Worm (Caenorhabditis elegans) whole organism, young adult: Measurements from ENCODE around the gene Y60A3A.19.

Source experiments
- B0019.2 ChIP-seq: fragments of 200-800 bp; sonication (Bioruptor generic); conservative IDR thresholded peaks from 2 replicates; pipeline ENCODE4 v1.3.6; 2022; ENCODE audit warnings: missing genetic modification reagents, missing genetic modification characterization, missing compliant biosample characterization
- B0035.1 ChIP-seq: sonication (generic microtip); optimal IDR thresholded peaks from 2 replicates; lab custom pipeline; 2016; ENCODE audit warnings: missing genetic modification characterization, mild to moderate bottlenecking, missing compliant biosample characterization, missing genotype, missing genetic modification reagents
- C06A6.2 ChIP-seq: fragments of 200-800 bp; sonication (Bioruptor generic); conservative IDR thresholded peaks from 2 replicates; pipeline ENCODE4 v1.3.6; 2022; ENCODE audit warnings: missing genetic modification characterization, missing compliant biosample characterization
- C17E4.6 ChIP-seq: fragments of 200-800 bp; sonication (Bioruptor generic); IDR thresholded peaks from 2 replicates; pipeline ENCODE4 v1.3.6; 2022; ENCODE audit warnings: missing genetic modification reagents, missing genetic modification characterization, missing compliant biosample characterization
- F23B12.7 ChIP-seq: sonication (generic microtip); optimal IDR thresholded peaks from 2 replicates; lab custom pipeline; 2017; ENCODE audit warnings: missing genetic modification characterization, mild to moderate bottlenecking, missing compliant biosample characterization, antibody characterized with exemption, moderate library complexity; ENCODE audit not compliant: insufficient read depth
- F49E8.2 ChIP-seq: sonication (generic microtip); optimal IDR thresholded peaks from 3 replicates; lab custom pipeline; 2017; ENCODE audit warnings: missing genetic modification characterization, mild to moderate bottlenecking, missing compliant biosample characterization, antibody characterized with exemption, moderate library complexity; ENCODE audit not compliant: insufficient read depth
- F57A8.1 ChIP-seq: fragments of 200-800 bp; sonication (Bioruptor generic); optimal IDR thresholded peaks from 2 replicates; lab custom pipeline; 2018; ENCODE audit warnings: mild to moderate bottlenecking, missing genetic modification characterization, moderate library complexity, missing compliant biosample characterization
- F57C9.4 ChIP-seq: sonication (generic microtip); optimal IDR thresholded peaks from 2 replicates; lab custom pipeline; 2017; ENCODE audit warnings: mild to moderate bottlenecking, missing genetic modification characterization, missing compliant biosample characterization
- K11D2.4 ChIP-seq: fragments of 200-800 bp; sonication (Bioruptor generic); IDR thresholded peaks from 2 replicates; pipeline ENCODE4 v1.3.6; 2022; ENCODE audit warnings: missing genetic modification reagents, missing genetic modification characterization, missing compliant biosample characterization
- T26A5.8 ChIP-seq: sonication (generic microtip); optimal IDR thresholded peaks from 2 replicates; lab custom pipeline; 2016; ENCODE audit warnings: missing genetic modification characterization, missing compliant biosample characterization
- Y53G8AR.9 ChIP-seq: fragments of 200-800 bp; sonication (Bioruptor generic); conservative IDR thresholded peaks from 2 replicates; pipeline ENCODE4 v1.3.6; 2022; ENCODE audit warnings: missing genetic modification reagents, missing genetic modification characterization, missing compliant biosample characterization
- ama-1 ChIP-seq, 3 experiments: fragments of 150-350 bp in 1 of 3; sonication (generic microtip) in 2 of 3; optimal IDR thresholded peaks; 2 replicates each; lab custom pipeline; 2014 to 2018; ENCODE audit warnings: missing biosample characterization in 2 of 3, missing genetic modification characterization in 2 of 3, missing genetic modification reagents in 2 of 3
- atf-7 ChIP-seq: sonication (generic microtip); optimal IDR thresholded peaks from 2 replicates; lab custom pipeline; 2017; ENCODE audit warnings: mild to moderate bottlenecking, missing genetic modification characterization, missing compliant biosample characterization
- attf-3 ChIP-seq: fragments of 200-800 bp; sonication (Bioruptor generic); conservative IDR thresholded peaks from 2 replicates; pipeline ENCODE4 v1.3.6; 2022; ENCODE audit warnings: missing genetic modification reagents, missing genetic modification characterization, missing compliant biosample characterization
- bed-1 ChIP-seq: fragments of 200-800 bp; sonication (Bioruptor generic); IDR thresholded peaks from 2 replicates; pipeline ENCODE4 v1.3.6; 2022; ENCODE audit warnings: missing genetic modification reagents, missing genetic modification characterization, missing compliant biosample characterization
- chd-7 ChIP-seq: sonication (generic microtip); optimal IDR thresholded peaks from 2 replicates; lab custom pipeline; 2016; ENCODE audit warnings: mild to moderate bottlenecking, missing genetic modification characterization, moderate library complexity, missing compliant biosample characterization
- die-1 ChIP-seq: sonication (generic microtip); optimal IDR thresholded peaks from 2 replicates; lab custom pipeline; 2016; ENCODE audit warnings: missing genotype, mild to moderate bottlenecking, missing genetic modification characterization, missing compliant biosample characterization
- dpff-1 ChIP-seq: sonication (generic microtip); optimal IDR thresholded peaks from 2 replicates; lab custom pipeline; 2017; ENCODE audit warnings: mild to moderate bottlenecking, missing genetic modification characterization, missing compliant biosample characterization
- efl-1 ChIP-seq: fragments of 150-350 bp; optimal IDR thresholded peaks from 2 replicates; lab custom pipeline; 2014; ENCODE audit warnings: missing biosample characterization, missing genetic modification reagents, missing genetic modification characterization
- egl-18 ChIP-seq: fragments of 200-800 bp; sonication (Bioruptor generic); IDR thresholded peaks from 2 replicates; pipeline ENCODE4 v1.3.6; 2022; ENCODE audit warnings: missing genetic modification reagents, missing genetic modification characterization, missing compliant biosample characterization
- ekl-4 ChIP-seq: fragments of 200-800 bp; sonication (Bioruptor generic); IDR thresholded peaks from 2 replicates; pipeline ENCODE4 v1.3.6; 2022; ENCODE audit warnings: missing genetic modification reagents, missing genetic modification characterization, missing compliant biosample characterization
- ets-4 ChIP-seq: fragments of 200-800 bp; sonication (Bioruptor generic); optimal IDR thresholded peaks from 2 replicates; lab custom pipeline; 2018; ENCODE audit warnings: mild to moderate bottlenecking, missing genetic modification characterization, missing compliant biosample characterization
- hsf-1 ChIP-seq: fragments of 200-800 bp; sonication (Bioruptor generic); IDR thresholded peaks from 2 replicates; pipeline ENCODE4 v1.3.6; 2022; ENCODE audit warnings: missing genetic modification reagents, missing genetic modification characterization, missing compliant biosample characterization
- lag-1 ChIP-seq: fragments of 200-800 bp; sonication (Bioruptor generic); IDR thresholded peaks from 2 replicates; pipeline ENCODE4 v1.3.6; 2022; ENCODE audit warnings: missing genetic modification reagents, missing genetic modification characterization, missing compliant biosample characterization
- let-526 ChIP-seq: fragments of 200-800 bp; sonication (Bioruptor generic); IDR thresholded peaks from 2 replicates; pipeline ENCODE4 v1.3.6; 2022; ENCODE audit warnings: missing genetic modification reagents, missing genetic modification characterization, missing compliant biosample characterization
- let-607 ChIP-seq, 2 experiments: fragments of 200-800 bp in 1 of 2; sonication (Bioruptor generic) in 1 of 2; sonication (generic microtip) in 1 of 2; optimal IDR thresholded peaks; 2 replicates each; lab custom pipeline; 2016 to 2018; ENCODE audit warnings: mild to moderate bottlenecking in 2 of 2, missing compliant biosample characterization in 2 of 2, missing genetic modification characterization in 2 of 2, moderate library complexity in 2 of 2, missing genotype in 1 of 2
- lsy-27 ChIP-seq: sonication (generic microtip); optimal IDR thresholded peaks from 2 replicates; lab custom pipeline; 2017; ENCODE audit warnings: missing genetic modification characterization, mild to moderate bottlenecking, missing compliant biosample characterization, antibody characterized with exemption, missing genotype, borderline replicate concordance; ENCODE audit not compliant: insufficient read depth
- mxl-1 ChIP-seq: sonication (generic microtip); optimal IDR thresholded peaks from 2 replicates; lab custom pipeline; 2016; ENCODE audit warnings: missing genetic modification characterization, missing compliant biosample characterization
- nfya-2 ChIP-seq: fragments of 200-800 bp; sonication (Bioruptor generic); IDR thresholded peaks from 2 replicates; pipeline ENCODE4 v1.3.6; 2022; ENCODE audit warnings: missing genetic modification reagents, missing genetic modification characterization, missing compliant biosample characterization
- nfyb-1 ChIP-seq: fragments of 200-800 bp; sonication (Bioruptor generic); IDR thresholded peaks from 2 replicates; pipeline ENCODE4 v1.3.6; 2022; ENCODE audit warnings: missing genetic modification reagents, missing genetic modification characterization, missing compliant biosample characterization
- nhr-120 ChIP-seq: fragments of 200-800 bp; sonication (Bioruptor generic); IDR thresholded peaks from 2 replicates; pipeline ENCODE4 v1.3.6; 2022; ENCODE audit warnings: missing genetic modification characterization, missing compliant biosample characterization
- nhr-179 ChIP-seq: sonication (generic microtip); optimal IDR thresholded peaks from 2 replicates; lab custom pipeline; 2016; ENCODE audit warnings: mild to moderate bottlenecking, missing genetic modification characterization, missing compliant biosample characterization
- nhr-90 ChIP-seq: sonication (generic microtip); optimal IDR thresholded peaks from 2 replicates; lab custom pipeline; 2016; ENCODE audit warnings: missing genotype, mild to moderate bottlenecking, missing genetic modification characterization, missing compliant biosample characterization
- repo-1 ChIP-seq: sonication (generic microtip); optimal IDR thresholded peaks from 2 replicates; lab custom pipeline; 2017; ENCODE audit warnings: mild to moderate bottlenecking, missing genetic modification characterization, missing compliant biosample characterization
- rpc-1 ChIP-seq, 2 experiments: fragments of 150-350 bp in 1 of 2; sonication (generic microtip) in 1 of 2; optimal IDR thresholded peaks; 2 replicates each; lab custom pipeline; 2014 to 2018; ENCODE audit warnings: missing biosample characterization in 1 of 2, missing genetic modification characterization in 1 of 2, missing genetic modification reagents in 1 of 2, missing genotype in 1 of 2
- snpc-1.1 ChIP-seq: sonication (generic microtip); optimal IDR thresholded peaks from 2 replicates; lab custom pipeline; 2017; ENCODE audit warnings: missing genetic modification characterization, mild to moderate bottlenecking, missing compliant biosample characterization, antibody characterized with exemption, moderate library complexity, missing genotype, missing genetic modification reagents; ENCODE audit not compliant: insufficient read depth
- ztf-22 ChIP-seq: fragments of 200-800 bp; sonication (Bioruptor generic); optimal IDR thresholded peaks from 2 replicates; lab custom pipeline; 2018; ENCODE audit warnings: mild to moderate bottlenecking, missing genetic modification characterization, moderate library complexity, missing compliant biosample characterization
- ztf-25 ChIP-seq: fragments of 200-800 bp; sonication (Bioruptor generic); IDR thresholded peaks from 2 replicates; pipeline ENCODE4 v1.3.6; 2022; ENCODE audit warnings: missing genetic modification reagents, missing genetic modification characterization, missing compliant biosample characterization
- ztf-26 ChIP-seq: sonication (generic microtip); optimal IDR thresholded peaks from 2 replicates; lab custom pipeline; 2017; ENCODE audit warnings: missing genetic modification characterization, missing compliant biosample characterization
- ztf-3 ChIP-seq: fragments of 200-800 bp; sonication (Bioruptor generic); optimal IDR thresholded peaks from 2 replicates; lab custom pipeline; 2018; ENCODE audit warnings: mild to moderate bottlenecking, missing genetic modification characterization, missing compliant biosample characterization

Gene Y60A3A.19

ce11 chrV:19897982-19898381, 18.4 kb upstream of the Y60A3A.19 start:
- no peak for TF ChIP-seq dpff-1 (tag; lab: Kevin White, UChicago)
- TF ChIP-seq T26A5.8 (tag; lab: Kevin White, UChicago), result no peak
- no peak for TF ChIP-seq rpc-1 (optimal IDR thresholded peaks at IDR 0.05; lab: Kevin White, UChicago)
- no peak for TF ChIP-seq rpc-1 (tag; optimal IDR thresholded peaks at IDR 0.05; lab: Kevin White, UChicago)
- TF ChIP-seq ets-4 (GFP tag; lab: Kevin White, UChicago), result no peak
- no peak for TF ChIP-seq nfya-2 (GFP tag; lab: Robert Waterston, UW)
- no peak for TF ChIP-seq B0035.1 (tag; lab: Kevin White, UChicago)
- TF ChIP-seq B0019.2 (GFP tag; lab: Robert Waterston, UW), result no peak
- no peak for TF ChIP-seq repo-1 (tag; lab: Kevin White, UChicago)
- no peak for TF ChIP-seq die-1 (tag; lab: Kevin White, UChicago)
- TF ChIP-seq let-526 (GFP tag; lab: Robert Waterston, UW), result no peak
- no peak for TF ChIP-seq F57C9.4 (tag; lab: Kevin White, UChicago)
- TF ChIP-seq ama-1 (optimal IDR thresholded peaks at IDR 0.05; lab: Kevin White, UChicago), result no peak
- TF ChIP-seq ama-1 (GFP tag; optimal IDR thresholded peaks at IDR 0.05; lab: Kevin White, UChicago), result no peak
- no peak for TF ChIP-seq let-607 (tag; optimal IDR thresholded peaks at IDR 0.05; lab: Kevin White, UChicago)
- TF ChIP-seq F57A8.1 (GFP tag; lab: Kevin White, UChicago), result no peak

ce11 chrV:19899167-19899566, 17.2 kb upstream of the Y60A3A.19 start, which contains the start of gene Y116F11B.14:
Y116F11B.14 (plus strand) TSS chrV:19899467.
- no peak for TF ChIP-seq die-1 (tag; lab: Kevin White, UChicago)
- no peak for TF ChIP-seq lsy-27
- TF ChIP-seq T26A5.8 (tag; lab: Kevin White, UChicago), result no peak
- TF ChIP-seq mxl-1, result no peak
- no peak for TF ChIP-seq lag-1 (GFP tag; lab: Robert Waterston, UW)
- no peak for TF ChIP-seq ztf-26 (tag; lab: Kevin White, UChicago)
- no peak for TF ChIP-seq K11D2.4
- TF ChIP-seq atf-7 (tag; lab: Kevin White, UChicago), result no peak
- no peak for TF ChIP-seq egl-18 (GFP tag; lab: Robert Waterston, UW)
- no peak for TF ChIP-seq Y53G8AR.9 (GFP tag; lab: Robert Waterston, UW)
- no peak for TF ChIP-seq nfyb-1 (GFP tag; lab: Robert Waterston, UW)
- TF ChIP-seq ama-1 (optimal IDR thresholded peaks at IDR 0.05; lab: Kevin White, UChicago), result no peak
- TF ChIP-seq ama-1 (GFP tag; optimal IDR thresholded peaks at IDR 0.05; lab: Kevin White, UChicago), result no peak
- TF ChIP-seq ztf-3, result no peak
- TF ChIP-seq attf-3 (GFP tag; lab: Robert Waterston, UW), result no peak
- TF ChIP-seq ekl-4, result no peak
- no peak for TF ChIP-seq ztf-22 (GFP tag; lab: Kevin White, UChicago)
- no peak for TF ChIP-seq C17E4.6 (GFP tag; lab: Robert Waterston, UW)
- no peak for TF ChIP-seq nhr-179
- no peak for TF ChIP-seq F49E8.2 (tag; lab: Kevin White, UChicago)

ce11 chrV:19901826-19902225, 14.5 kb upstream of the Y60A3A.19 start:
- no peak for TF ChIP-seq B0019.2 (GFP tag; lab: Robert Waterston, UW)
- no peak for TF ChIP-seq F23B12.7 (tag; lab: Kevin White, UChicago)
- TF ChIP-seq bed-1 (GFP tag; lab: Robert Waterston, UW), result no peak
- TF ChIP-seq efl-1 (GFP tag; lab: Kevin White, UChicago), result no peak
- TF ChIP-seq nhr-120 (GFP tag; lab: Robert Waterston, UW), result no peak
- TF ChIP-seq B0035.1 (tag; lab: Kevin White, UChicago), result no peak
- TF ChIP-seq chd-7 (tag; lab: Kevin White, UChicago), result no peak
- no peak for TF ChIP-seq ztf-25
- no peak for TF ChIP-seq hsf-1 (GFP tag; lab: Robert Waterston, UW)
- no peak for TF ChIP-seq lsy-27
- no peak for TF ChIP-seq snpc-1.1
- no peak for TF ChIP-seq nhr-90 (tag; lab: Kevin White, UChicago)
- no peak for TF ChIP-seq C06A6.2 (GFP tag; lab: Robert Waterston, UW)
